Fruit fly (Drosophila melanogaster) whole organism, adult: ENCODE measurements around the gene Mks1.

Source experiments
- CG11617 ChIP-seq: fragments of 200-800 bp; sonication (Bioruptor generic); optimal IDR thresholded peaks from 2 replicates; lab custom pipeline; 2017; ENCODE audit warnings: mild to moderate bottlenecking, missing biosample characterization, missing genetic modification reagents, missing genetic modification characterization
- CG12768 ChIP-seq: fragments of 200-800 bp; sonication (Bioruptor generic); optimal IDR thresholded peaks from 2 replicates; lab custom pipeline; 2017; ENCODE audit warnings: missing biosample characterization, missing genetic modification characterization, mild to moderate bottlenecking, moderate library complexity, missing genetic modification reagents
- CG14711 ChIP-seq: fragments of 200-800 bp; sonication (Bioruptor generic); optimal IDR thresholded peaks from 2 replicates; lab custom pipeline; 2018; ENCODE audit warnings: missing biosample characterization, mild to moderate bottlenecking, missing genetic modification characterization, moderate library complexity
- CG1620 ChIP-seq: fragments of 200-800 bp; sonication (Bioruptor generic); optimal IDR thresholded peaks from 2 replicates; lab custom pipeline; 2016; ENCODE audit warnings: missing biosample characterization, missing genetic modification characterization
- CG33017 ChIP-seq: fragments of 200-800 bp; sonication (Bioruptor generic); optimal IDR thresholded peaks from 2 replicates; lab custom pipeline; 2018; ENCODE audit warnings: missing biosample characterization, mild to moderate bottlenecking, missing genetic modification characterization, moderate library complexity
- CG5204 ChIP-seq: fragments of 200-800 bp; sonication (Bioruptor generic); optimal IDR thresholded peaks from 2 replicates; lab custom pipeline; 2016; ENCODE audit warnings: missing biosample characterization, missing genetic modification characterization
- CG7045 ChIP-seq: fragments of 200-800 bp; sonication (Bioruptor generic); optimal IDR thresholded peaks from 2 replicates; lab custom pipeline; 2017; ENCODE audit warnings: missing biosample characterization, mild to moderate bottlenecking, missing genetic modification characterization
- CG7101 ChIP-seq: fragments of 200-800 bp; sonication (Bioruptor generic); optimal IDR thresholded peaks from 2 replicates; lab custom pipeline; 2018; ENCODE audit warnings: missing biosample characterization, mild to moderate bottlenecking, missing genetic modification characterization, moderate library complexity
- Clk ChIP-seq: fragments of 200-800 bp; sonication (Bioruptor generic); optimal IDR thresholded peaks from 2 replicates; lab custom pipeline; 2017; ENCODE audit warnings: missing biosample characterization, missing genetic modification characterization
- Crg-1 ChIP-seq: fragments of 200-800 bp; sonication (Bioruptor generic); optimal IDR thresholded peaks from 2 replicates; lab custom pipeline; 2016; ENCODE audit warnings: missing biosample characterization, missing genetic modification characterization
- Hr96 ChIP-seq: fragments of 200-800 bp; sonication (Bioruptor generic); optimal IDR thresholded peaks from 2 replicates; lab custom pipeline; 2016; ENCODE audit warnings: missing biosample characterization, missing genetic modification characterization
- Mnt ChIP-seq: fragments of 200-800 bp; sonication (Bioruptor generic); optimal IDR thresholded peaks from 2 replicates; lab custom pipeline; 2016; ENCODE audit warnings: missing biosample characterization, mild to moderate bottlenecking, missing genetic modification characterization
- bab1 ChIP-seq: fragments of 200-800 bp; sonication (Bioruptor generic); optimal IDR thresholded peaks from 3 replicates; lab custom pipeline; 2019; ENCODE audit warnings: missing biosample characterization, mild to moderate bottlenecking, missing genetic modification characterization, moderate library complexity
- cic ChIP-seq: fragments of 200-800 bp; sonication (Bioruptor generic); optimal IDR thresholded peaks from 2 replicates; lab custom pipeline; 2017; ENCODE audit warnings: missing biosample characterization, mild to moderate bottlenecking, missing genetic modification characterization, moderate library complexity
- cnc ChIP-seq, 2 experiments: fragments of >200 bp; optimal IDR thresholded peaks; 2 replicates each; lab custom pipeline; 2017
- kay ChIP-seq: fragments of 200-800 bp; sonication (Bioruptor generic); peaks from one replicate; lab custom pipeline; 2016; ENCODE audit warnings: missing biosample characterization, missing genetic modification characterization, borderline replicate concordance
- ovo ChIP-seq: fragments of 200-800 bp; sonication (Bioruptor generic); optimal IDR thresholded peaks from 2 replicates; lab custom pipeline; 2016; ENCODE audit warnings: missing biosample characterization, missing genetic modification characterization
- pad ChIP-seq: fragments of 200-800 bp; sonication (Bioruptor generic); optimal IDR thresholded peaks from 3 replicates; lab custom pipeline; 2017; ENCODE audit warnings: missing biosample characterization, missing genetic modification characterization, mild to moderate bottlenecking, moderate library complexity, missing genetic modification reagents
- tj ChIP-seq: fragments of 200-800 bp; sonication (Bioruptor generic); optimal IDR thresholded peaks from 3 replicates; lab custom pipeline; 2017; ENCODE audit warnings: missing biosample characterization, mild to moderate bottlenecking, missing genetic modification characterization, moderate library complexity
- toe ChIP-seq: fragments of 200-800 bp; sonication (Bioruptor generic); optimal IDR thresholded peaks from 2 replicates; lab custom pipeline; 2016; ENCODE audit warnings: missing biosample characterization, missing genetic modification characterization

Gene Mks1

dm6 chrX:12472244-12472736, 24.1 kb downstream of the Mks1 start:
- TF ChIP-seq Crg-1 (GFP tag; lab: Kevin White, UChicago) (peak; percentile 82), tj (GFP tag; lab: Kevin White, UChicago) (peak; percentile 87), CG1620 (GFP tag; lab: Kevin White, UChicago) (peak; percentile 90), CG33017 (tag; lab: Kevin White, UChicago) (peak; percentile 96), toe (peak; percentile 79), cic (peak; percentile 78), kay (peak; percentile 65), cnc (optimal IDR thresholded peaks at IDR 0.05; lab: Kevin White, UChicago) (no peak), CG12768 (GFP tag; lab: Kevin White, UChicago) (peak; percentile 92), pad (peak; percentile 88), bab1 (GFP tag; lab: Kevin White, UChicago) (peak; percentile 98), ovo (peak; percentile 85), Clk (peak; percentile 87), CG11617 (peak; percentile 97), Mnt (GFP tag; lab: Kevin White, UChicago) (peak; percentile 86), CG5204 (GFP tag; lab: Kevin White, UChicago) (peak; percentile 85), CG14711 (tag; lab: Kevin White, UChicago) (peak; percentile 95), CG7101 (tag; lab: Kevin White, UChicago) (peak; percentile 98), Hr96 (GFP tag; lab: Kevin White, UChicago) (peak; percentile 78), CG7045 (peak; percentile 93)

- TF ChIP-seq cnc (optimal IDR thresholded peaks at IDR 0.05; lab: Kevin White, UChicago), result no peak
- TF ChIP-seq CG14711 (tag; lab: Kevin White, UChicago), result peak; percentile 65
Measured at dm6 chrX:12471408-12471807, 25.0 kb downstream of the Mks1 start.

dm6 chrX:12470187-12470931, 26.0 kb downstream of the Mks1 start:
- TF ChIP-seq tj (GFP tag; lab: Kevin White, UChicago), result no peak
- peak; percentile 4 for TF ChIP-seq cic
- peak; percentile 91 for TF ChIP-seq pad
- peak; percentile 29 for TF ChIP-seq bab1 (GFP tag; lab: Kevin White, UChicago)
- no peak for TF ChIP-seq Mnt (GFP tag; lab: Kevin White, UChicago)
- peak; percentile 6 for TF ChIP-seq CG1620 (GFP tag; lab: Kevin White, UChicago)
- peak; percentile 90 for TF ChIP-seq CG14711 (tag; lab: Kevin White, UChicago)
- TF ChIP-seq ovo, result peak; percentile 72
- peak; percentile 13 for TF ChIP-seq toe
- TF ChIP-seq CG11617, result peak; percentile 53
- TF ChIP-seq CG7101 (tag; lab: Kevin White, UChicago), result peak; percentile 60
- TF ChIP-seq Hr96 (GFP tag; lab: Kevin White, UChicago), result no peak
- peak; percentile 39 for TF ChIP-seq CG7045
- peak; percentile 19 for TF ChIP-seq CG12768 (GFP tag; lab: Kevin White, UChicago)

- TF ChIP-seq tj (GFP tag; lab: Kevin White, UChicago), result peak; percentile 14
- peak; percentile 13 for TF ChIP-seq CG5204 (GFP tag; lab: Kevin White, UChicago)
- no peak for TF ChIP-seq CG1620 (GFP tag; lab: Kevin White, UChicago)
- TF ChIP-seq CG7101 (tag; lab: Kevin White, UChicago), result peak; percentile 42
- TF ChIP-seq cnc (optimal IDR thresholded peaks at IDR 0.05; lab: Kevin White, UChicago), result no peak
- TF ChIP-seq ovo, result no peak
- TF ChIP-seq CG33017 (tag; lab: Kevin White, UChicago), result peak; percentile 29
- no peak for TF ChIP-seq cic
- no peak for TF ChIP-seq kay
Measured at dm6 chrX:12469778-12470177, 26.6 kb downstream of the Mks1 start.

dm6 chrX:12469172-12469571, 27.2 kb downstream of the Mks1 start:
- TF ChIP-seq cic, result no peak
- TF ChIP-seq CG7101 (tag; lab: Kevin White, UChicago), result no peak
- no peak for TF ChIP-seq Crg-1 (GFP tag; lab: Kevin White, UChicago)
- TF ChIP-seq ovo, result no peak
- TF ChIP-seq CG5204 (GFP tag; lab: Kevin White, UChicago), result no peak
- TF ChIP-seq pad, result no peak
- no peak for TF ChIP-seq Hr96 (GFP tag; lab: Kevin White, UChicago)
- TF ChIP-seq CG1620 (GFP tag; lab: Kevin White, UChicago), result no peak
- no peak for TF ChIP-seq Mnt (GFP tag; lab: Kevin White, UChicago)
- no peak for TF ChIP-seq CG14711 (tag; lab: Kevin White, UChicago)
- TF ChIP-seq CG7045, result no peak
- TF ChIP-seq kay, result no peak
- TF ChIP-seq toe, result no peak
- no peak for TF ChIP-seq bab1 (GFP tag; lab: Kevin White, UChicago)
- TF ChIP-seq Clk, result no peak
- no peak for TF ChIP-seq CG12768 (GFP tag; lab: Kevin White, UChicago)
- no peak for TF ChIP-seq CG33017 (tag; lab: Kevin White, UChicago)
- TF ChIP-seq cnc (optimal IDR thresholded peaks at IDR 0.05; lab: Kevin White, UChicago), result no peak

dm6 chrX:12467241-12467597, 29.2 kb downstream of the Mks1 start:
- TF ChIP-seq Clk (no peak), pad (no peak), CG12768 (GFP tag; lab: Kevin White, UChicago) (no peak)
